Worm (Caenorhabditis elegans): ENCODE data around the gene F28F8.7.

- no peak for TF ChIP-seq W03F9.2 (tag; optimal IDR thresholded peaks at IDR 0.05)
- TF ChIP-seq him-1 (tag; optimal IDR thresholded peaks at IDR 0.05), result no peak
- TF ChIP-seq dao-5 (tag; optimal IDR thresholded peaks at IDR 0.05), result no peak
Measured at ce11 chrV:15533864-15534263, 56.6 kb downstream of the F28F8.7 start, which contains the start of gene F21A3.2.
